Worm (Caenorhabditis elegans) whole organism, L4/young adult: ENCODE measurements around the gene mam-6.

Source experiments
- W03F9.2 ChIP-seq: fragments of 150-350 bp; optimal IDR thresholded peaks from 2 replicates; lab custom pipeline; 2014; ENCODE audit warnings: missing biosample characterization, missing genetic modification characterization
- dao-5 ChIP-seq: sonication (generic microtip); optimal IDR thresholded peaks from 2 replicates; lab custom pipeline; 2016; ENCODE audit warnings: missing genotype, missing genetic modification characterization, moderate library complexity, missing compliant biosample characterization
- him-1 ChIP-seq: sonication (generic microtip); optimal IDR thresholded peaks from 2 replicates; lab custom pipeline; 2016; ENCODE audit warnings: missing genotype, missing genetic modification reagents, missing genetic modification characterization, missing compliant biosample characterization

DNA sequence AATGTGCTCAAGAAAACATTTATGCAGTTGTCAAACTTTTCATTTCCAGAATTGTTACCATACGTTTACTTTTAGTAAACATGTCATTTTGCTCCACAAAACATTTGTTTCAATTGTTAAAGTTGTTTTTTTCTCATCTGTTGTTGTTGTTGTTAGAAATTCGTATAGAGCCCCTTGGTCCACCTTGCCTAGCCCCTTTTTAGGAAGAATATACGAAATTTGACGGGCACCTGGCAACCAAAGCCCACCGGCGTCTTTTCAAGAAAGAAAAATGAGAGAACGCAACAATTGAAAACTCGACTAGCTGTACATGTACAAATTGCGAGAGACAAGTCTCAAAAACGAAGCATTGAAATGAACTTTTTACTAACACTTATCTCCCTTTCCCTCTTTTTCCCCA, 15.3 kb upstream of the mam-6 start, which contains the start of gene F09B12.5:
- TF ChIP-seq him-1 (tag; lab: Kevin White, UChicago) (no peak), dao-5 (tag; lab: Kevin White, UChicago) (no peak), W03F9.2 (no peak)
